Worm (Caenorhabditis elegans): ENCODE results near the gene F45D11.5.
"Not testable (repeated sequence)": the region's sequence is repeated elsewhere in the genome, so short reads cannot be mapped to it uniquely, and the experiment has no call there.

The F45D11.5 gene

DNA sequence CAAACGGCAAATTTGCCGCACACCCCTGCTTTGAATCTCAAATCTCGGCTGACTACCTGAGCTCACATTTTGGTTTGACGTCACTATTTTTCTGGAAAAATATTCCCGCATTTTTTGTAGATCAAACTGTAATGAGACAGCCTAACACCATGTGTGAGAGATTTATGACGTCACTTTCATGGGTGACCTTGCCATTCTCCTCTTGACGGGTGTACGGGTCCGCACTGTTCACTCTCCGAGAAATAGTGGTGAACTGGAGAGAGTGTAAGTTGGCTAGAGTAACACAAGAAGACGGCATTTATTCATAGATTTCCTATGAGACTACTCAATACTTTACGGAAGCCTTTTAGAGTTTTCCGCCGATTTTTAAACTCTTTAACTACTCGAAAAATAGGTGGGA is 15.8 kb upstream of the F45D11.5 start, which contains the start of gene fbxc-40:
Gene fbxc-40, plus strand, starts transcription at position 301 of the 400 bp plus-strand sequence.
- not testable (repeated sequence) for TF ChIP-seq lsy-2 (tag; optimal IDR thresholded peaks at IDR 0.05); ets-5 (GFP tag; IDR thresholded peaks at IDR 0.05); sox-4 (tag; optimal IDR thresholded peaks at IDR 0.05)

DNA sequence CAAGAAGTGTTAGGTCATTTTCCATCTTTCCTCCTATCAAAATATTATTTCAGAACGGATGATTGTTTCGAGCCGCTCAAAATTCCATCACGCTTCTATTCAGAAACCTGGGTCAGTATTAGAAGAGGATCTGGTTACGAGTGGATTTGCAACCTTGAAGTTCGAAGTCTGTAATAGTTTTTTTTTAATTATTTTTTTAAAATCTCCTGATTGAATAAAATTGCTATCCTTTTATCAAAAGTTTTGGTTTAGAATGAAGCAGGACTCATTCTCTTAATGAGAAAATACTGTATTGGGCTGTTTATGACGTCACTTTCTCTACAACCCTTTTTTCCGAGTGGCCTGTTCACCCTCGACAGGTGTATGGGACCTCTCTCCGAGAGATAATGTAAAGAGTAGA is 13.1 kb upstream of the F45D11.5 start, which contains the start of gene fbxc-39:
Gene fbxc-39, plus strand, starts transcription at position 301 of the 400 bp plus-strand sequence.
- no peak for TF ChIP-seq elt-3 (tag; optimal IDR thresholded peaks at IDR 0.05)

DNA sequence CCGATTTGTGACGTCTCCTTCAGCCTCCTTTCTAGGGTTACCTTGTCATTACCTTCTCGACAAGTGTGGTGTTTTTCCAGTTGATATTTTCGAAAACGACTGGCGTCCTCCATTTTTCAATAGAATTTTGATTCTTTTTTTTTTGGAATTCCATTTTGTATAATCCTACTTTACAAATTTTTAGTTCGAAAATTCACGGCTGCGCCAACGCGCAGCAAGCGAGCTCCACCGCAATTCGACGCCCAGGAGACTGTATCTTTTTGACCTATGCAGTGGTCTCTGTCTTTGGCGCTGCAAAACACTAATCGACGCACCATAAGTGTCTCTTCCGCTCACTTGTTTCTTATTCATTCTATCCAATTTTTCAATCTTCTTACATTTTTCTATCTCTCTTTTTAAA is 10.2 kb upstream of the F45D11.5 start, which contains the start of gene fbxc-42:
Gene fbxc-42, plus strand, starts transcription at position 301 of the 400 bp plus-strand sequence.
- TF ChIP-seq lir-3 (tag; optimal IDR thresholded peaks at IDR 0.05; ENCODE audit: poor library complexity) (no peak), unc-98 (GFP tag; IDR thresholded peaks at IDR 0.05) (no peak), lsy-2 (tag; optimal IDR thresholded peaks at IDR 0.05) (no peak), egl-13 (tag; optimal IDR thresholded peaks at IDR 0.05) (no peak), skn-1 (tag; optimal IDR thresholded peaks at IDR 0.05) (no peak), efl-1 (optimal IDR thresholded peaks at IDR 0.05) (no peak), efl-1 (GFP tag; optimal IDR thresholded peaks at IDR 0.05 in 1 of 2) (no peak), blmp-1 (tag; optimal IDR thresholded peaks at IDR 0.05) (no peak), lin-15B (tag; optimal IDR thresholded peaks at IDR 0.05) (no peak), pqm-1 (tag; optimal IDR thresholded peaks at IDR 0.05) (no peak), nhr-12 (tag; optimal IDR thresholded peaks at IDR 0.05) (no peak), nhr-77 (tag; optimal IDR thresholded peaks at IDR 0.05) (no peak), ceh-88 (GFP tag; IDR thresholded peaks at IDR 0.05) (no peak), swsn-7 (tag; optimal IDR thresholded peaks at IDR 0.05) (no peak), pag-3 (tag; optimal IDR thresholded peaks at IDR 0.05; ENCODE audit: borderline replicate concordance, insufficient read depth) (no peak), zip-4 (GFP tag; optimal IDR thresholded peaks at IDR 0.05) (no peak), hpl-2 (GFP tag; optimal IDR thresholded peaks at IDR 0.05) (no peak), ces-1 (GFP tag; optimal IDR thresholded peaks at IDR 0.05) (no peak), snpc-4 (tag; optimal IDR thresholded peaks at IDR 0.05) (no peak), egl-27 (tag; optimal IDR thresholded peaks at IDR 0.05) (no peak), dpl-1 (GFP tag; optimal IDR thresholded peaks at IDR 0.05) (no peak)

DNA sequence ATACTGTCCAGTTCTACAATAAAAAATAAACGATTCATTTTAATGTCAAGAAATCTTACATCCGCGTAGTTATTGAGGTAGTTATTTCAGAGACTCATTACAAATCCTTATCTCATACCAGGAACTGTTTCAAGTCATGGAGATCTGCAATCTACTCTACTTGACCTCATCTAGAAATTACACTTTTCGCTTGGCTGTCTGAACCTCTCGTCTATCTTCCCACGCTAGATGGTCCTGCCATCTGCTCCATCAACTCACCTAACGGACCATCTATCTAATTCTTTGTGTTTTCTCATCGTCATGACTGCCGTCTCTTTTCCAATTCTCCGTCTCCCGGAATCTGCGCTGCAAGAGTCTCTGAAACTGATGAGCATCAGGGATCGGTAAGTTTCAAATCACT is 7.3 kb upstream of the F45D11.5 start, which contains the start of gene F45D11.7:
Gene F45D11.7, plus strand, starts transcription at position 301 of the 400 bp plus-strand sequence.
- not testable (repeated sequence) for TF ChIP-seq grh-1 (GFP tag; IDR thresholded peaks at IDR 0.05); tbx-2 (tag; optimal IDR thresholded peaks at IDR 0.05); mef-2 (tag; optimal IDR thresholded peaks at IDR 0.05)

DNA sequence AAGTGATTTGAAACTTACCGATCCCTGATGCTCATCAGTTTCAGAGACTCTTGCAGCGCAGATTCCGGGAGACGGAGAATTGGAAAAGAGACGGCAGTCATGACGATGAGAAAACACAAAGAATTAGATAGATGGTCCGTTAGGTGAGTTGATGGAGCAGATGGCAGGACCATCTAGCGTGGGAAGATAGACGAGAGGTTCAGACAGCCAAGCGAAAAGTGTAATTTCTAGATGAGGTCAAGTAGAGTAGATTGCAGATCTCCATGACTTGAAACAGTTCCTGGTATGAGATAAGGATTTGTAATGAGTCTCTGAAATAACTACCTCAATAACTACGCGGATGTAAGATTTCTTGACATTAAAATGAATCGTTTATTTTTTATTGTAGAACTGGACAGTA is 5.4 kb upstream of the F45D11.5 start, which contains the start of gene F45D11.11:
Gene F45D11.11, minus strand, starts transcription at position 101 of the 400 bp plus-strand sequence.
- not testable (repeated sequence) for TF ChIP-seq hlh-17 (GFP tag; optimal IDR thresholded peaks at IDR 0.05; ENCODE audit: borderline replicate concordance); fkh-8 (tag; optimal IDR thresholded peaks at IDR 0.05); nhr-76 (tag; optimal IDR thresholded peaks at IDR 0.05)

DNA sequence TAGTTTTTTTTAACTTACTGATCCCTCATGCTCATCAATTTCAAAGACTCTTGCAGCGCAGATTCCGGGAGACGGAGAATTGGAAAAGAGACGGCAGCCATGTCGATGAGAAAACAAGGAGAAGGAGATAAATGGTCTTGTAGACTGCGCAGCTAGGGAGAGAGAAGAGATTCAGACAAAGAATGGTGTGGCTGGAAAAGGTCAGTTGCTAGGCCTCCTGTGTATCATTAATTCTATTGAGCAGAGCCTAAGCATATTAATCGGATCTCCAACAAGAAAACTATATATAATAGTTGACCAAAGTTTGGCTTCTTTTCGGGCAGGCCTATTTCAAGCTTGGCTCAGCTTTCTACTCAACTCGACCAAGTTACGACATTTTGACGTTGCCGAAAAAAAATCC is 2.0 kb upstream of the F45D11.5 start, which contains the start of gene fbxb-29:
Gene fbxb-29, minus strand, starts transcription at position 101 of the 400 bp plus-strand sequence.
- TF ChIP-seq fkh-10 (GFP tag; optimal IDR thresholded peaks at IDR 0.05) (no peak), efl-1 (optimal IDR thresholded peaks at IDR 0.05) (no peak), efl-1 (GFP tag; optimal IDR thresholded peaks at IDR 0.05 in 1 of 2) (no peak), lin-13 (GFP tag; optimal IDR thresholded peaks at IDR 0.05) (no peak), nhr-11 (tag; optimal IDR thresholded peaks at IDR 0.05) (no peak), elt-3 (tag; optimal IDR thresholded peaks at IDR 0.05) (no peak), nhr-47 (tag; optimal IDR thresholded peaks at IDR 0.05) (no peak), alr-1 (tag; optimal IDR thresholded peaks at IDR 0.05; ENCODE audit: borderline replicate concordance) (no peak), aha-1 (tag; optimal IDR thresholded peaks at IDR 0.05) (no peak), mab-9 (GFP tag; IDR thresholded peaks at IDR 0.05) (no peak), nhr-90 (tag; optimal IDR thresholded peaks at IDR 0.05; ENCODE audit: poor library complexity) (no peak), pag-3 (tag; optimal IDR thresholded peaks at IDR 0.05; ENCODE audit: borderline replicate concordance, insufficient read depth) (no peak), fkh-4 (tag; optimal IDR thresholded peaks at IDR 0.05; ENCODE audit: borderline replicate concordance) (no peak), mef-2 (tag; optimal IDR thresholded peaks at IDR 0.05) (no peak), hpl-2 (GFP tag; optimal IDR thresholded peaks at IDR 0.05) (no peak), blmp-1 (tag; optimal IDR thresholded peaks at IDR 0.05) (no peak), C34B4.2 (tag; optimal IDR thresholded peaks at IDR 0.05) (no peak), rnt-1 (tag; optimal IDR thresholded peaks at IDR 0.05) (no peak)

All from whole organism, L1 larva.